Fruit fly (Drosophila melanogaster): ENCODE data around the gene Lar.

- TF ChIP-seq dysf (GFP tag; IDR thresholded peaks at IDR 0.05) (no peak; the same call in 2 of the 3 replicates), CG11723 (GFP tag; optimal IDR thresholded peaks at IDR 0.05) (no peak), CG10979 (tag; optimal IDR thresholded peaks at IDR 0.05) (peak; percentile 19), danr (GFP tag; IDR thresholded peaks at IDR 0.05) (0 out of 2 replicates have a peak, but pooled peaks have one; percentile 31), gro (GFP tag; optimal IDR thresholded peaks at IDR 0.05) (no peak), sima (GFP tag; optimal IDR thresholded peaks at IDR 0.05) (no peak), Lpt (GFP tag; optimal IDR thresholded peaks at IDR 0.05) (no peak), ems (GFP tag; optimal IDR thresholded peaks at IDR 0.05) (no peak), ham (GFP tag; IDR thresholded peaks at IDR 0.05) (no peak), Lim3 (GFP tag; IDR thresholded peaks at IDR 0.05) (no peak)
These were observed 9.1 kb upstream of the Lar start, which contains the start of the genes spi and msb1l for dm6 chr2L:19577187-19577765.

All from whole organism, embryonic.